Fruit fly (Drosophila melanogaster): ENCODE measurements around the gene eIF2A.

DNA sequence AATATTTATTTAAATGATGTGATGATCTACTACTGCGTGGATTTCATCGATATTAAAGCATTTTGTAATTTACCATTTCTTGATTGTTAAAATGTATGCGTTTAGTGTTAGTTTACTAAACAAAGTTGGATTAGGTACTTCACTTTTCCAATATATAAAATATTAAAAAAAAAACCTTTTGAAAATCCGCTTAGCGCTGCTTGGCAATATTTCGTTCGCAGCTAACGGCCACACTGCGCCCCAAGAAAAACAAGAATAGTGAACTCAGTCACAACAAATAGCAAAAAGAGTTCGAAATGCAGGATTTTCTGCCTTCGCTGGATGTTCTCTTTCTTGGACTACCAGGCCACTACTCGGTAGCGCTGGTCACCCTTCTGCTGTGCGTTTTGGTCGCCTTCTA is 1.3 kb upstream of the eIF2A start, which contains the start of gene CG7407:
- TF ChIP-seq Hr3 (GFP tag; optimal IDR thresholded peaks at IDR 0.05) (no peak), Dfd (GFP tag; optimal IDR thresholded peaks at IDR 0.05) (no peak), Oaz (GFP tag; IDR thresholded peaks at IDR 0.05) (no peak), gt (GFP tag; IDR thresholded peaks at IDR 0.05) (no peak), HLH3B (GFP tag; IDR thresholded peaks at IDR 0.05) (no peak), CG7556 (GFP tag; optimal IDR thresholded peaks at IDR 0.05) (no peak), zen (tag; optimal IDR thresholded peaks at IDR 0.05) (no peak), B-H1 (GFP tag; IDR thresholded peaks at IDR 0.05) (no peak), CG8478 (optimal IDR thresholded peaks at IDR 0.05) (no peak), CG1602 (GFP tag; optimal IDR thresholded peaks at IDR 0.05) (no peak), Fer2 (tag; optimal IDR thresholded peaks at IDR 0.05) (no peak)
